Fruit fly (Drosophila melanogaster) whole organism, prepupa: ENCODE measurements around the gene CG10232.

Experiments used
- CG10631 ChIP-seq: fragments of 200-800 bp; sonication (Bioruptor generic); optimal IDR thresholded peaks from 2 replicates; lab custom pipeline; 2016; ENCODE audit warnings: missing biosample characterization, missing genetic modification characterization
- CG10669 ChIP-seq: fragments of 200-800 bp; sonication (Bioruptor generic); optimal IDR thresholded peaks from 3 replicates; lab custom pipeline; 2018; ENCODE audit warnings: missing biosample characterization, mild to moderate bottlenecking, missing genetic modification characterization, moderate library complexity
- CG11762 ChIP-seq: fragments of 200-800 bp; sonication (Bioruptor generic); optimal IDR thresholded peaks from 3 replicates; lab custom pipeline; 2016; ENCODE audit warnings: missing biosample characterization, missing genetic modification characterization; ENCODE audit not compliant: insufficient read depth
- CG11902 ChIP-seq: fragments of 200-800 bp; sonication (Bioruptor generic); optimal IDR thresholded peaks from 3 replicates; lab custom pipeline; 2016; ENCODE audit warnings: missing biosample characterization, missing genetic modification characterization
- CG15336 ChIP-seq: fragments of 200-800 bp; sonication (Bioruptor generic); IDR thresholded peaks from 2 replicates; pipeline ENCODE4 v1.3.6; 2022; ENCODE audit warnings: missing biosample characterization, missing genetic modification characterization
- CG16779 ChIP-seq: fragments of 200-800 bp; sonication (Bioruptor generic); optimal IDR thresholded peaks from 3 replicates; lab custom pipeline; 2017; ENCODE audit warnings: missing biosample characterization, mild to moderate bottlenecking, missing genetic modification characterization
- CG3032 ChIP-seq: fragments of 200-800 bp; optimal IDR thresholded peaks from 2 replicates; lab custom pipeline; 2019; ENCODE audit warnings: missing biosample characterization, mild to moderate bottlenecking, missing genetic modification characterization, moderate library complexity
- CG32006 ChIP-seq: fragments of 200-800 bp; sonication (Bioruptor generic); optimal IDR thresholded peaks from 3 replicates; lab custom pipeline; 2017; ENCODE audit warnings: missing biosample characterization, mild to moderate bottlenecking, missing genetic modification characterization
- CG3919 ChIP-seq: fragments of 200-800 bp; sonication (Bioruptor generic); optimal IDR thresholded peaks from 3 replicates; lab custom pipeline; 2016; ENCODE audit warnings: missing biosample characterization, missing genetic modification characterization
- CG4318 ChIP-seq: fragments of 200-800 bp; sonication (Bioruptor generic); optimal IDR thresholded peaks from 3 replicates; lab custom pipeline; 2017; ENCODE audit warnings: missing biosample characterization, mild to moderate bottlenecking, missing genetic modification characterization
- CG6163 ChIP-seq: fragments of 200-800 bp; sonication (Bioruptor generic); IDR thresholded peaks from 3 replicates; pipeline ENCODE4 v1.3.6; 2022; ENCODE audit warnings: missing biosample characterization, missing genetic modification characterization
- CG6276 ChIP-seq: fragments of 200-800 bp; sonication (Bioruptor generic); optimal IDR thresholded peaks from 2 replicates; lab custom pipeline; 2017; ENCODE audit warnings: missing biosample characterization, mild to moderate bottlenecking, missing genetic modification characterization
- CG6808 ChIP-seq: fragments of 200-800 bp; sonication (Bioruptor generic); optimal IDR thresholded peaks from 3 replicates; lab custom pipeline; 2017; ENCODE audit warnings: missing biosample characterization, missing genetic modification characterization, mild to moderate bottlenecking, moderate library complexity, missing genetic modification reagents
- CG6854 ChIP-seq: fragments of 200-800 bp; sonication (Bioruptor generic); optimal IDR thresholded peaks from 2 replicates; lab custom pipeline; 2017; ENCODE audit warnings: missing biosample characterization, mild to moderate bottlenecking, missing genetic modification characterization
- CG8119 ChIP-seq: fragments of 200-800 bp; sonication (Bioruptor generic); IDR thresholded peaks from 3 replicates; pipeline ENCODE4 v1.3.6; 2022; ENCODE audit warnings: missing biosample characterization, missing genetic modification characterization
- CG8632 ChIP-seq: fragments of 200-800 bp; sonication (Bioruptor generic); optimal IDR thresholded peaks from 3 replicates; lab custom pipeline; 2016; ENCODE audit warnings: missing biosample characterization, missing genetic modification characterization
- CG9139 ChIP-seq: fragments of 200-800 bp; sonication (Bioruptor generic); optimal IDR thresholded peaks from 3 replicates; lab custom pipeline; 2017; ENCODE audit warnings: missing biosample characterization, mild to moderate bottlenecking, missing genetic modification characterization
- Eip78C ChIP-seq: fragments of 200-800 bp; sonication (Bioruptor generic); peaks from one replicate; lab custom pipeline; 2016; ENCODE audit warnings: missing biosample characterization, missing genetic modification characterization
- Eip93F ChIP-seq: fragments of 200-800 bp; sonication (Bioruptor generic); optimal IDR thresholded peaks from 2 replicates; lab custom pipeline; 2016; ENCODE audit warnings: missing biosample characterization, mild to moderate bottlenecking, missing genetic modification characterization
- Ets21C ChIP-seq: fragments of 200-800 bp; sonication (Bioruptor generic); optimal IDR thresholded peaks from 3 replicates; lab custom pipeline; 2016; ENCODE audit warnings: missing biosample characterization, missing genetic modification characterization
- Gug ChIP-seq: fragments of 200-800 bp; sonication (Bioruptor generic); IDR thresholded peaks from 2 replicates; pipeline ENCODE4 v1.3.6; 2022; ENCODE audit warnings: missing biosample characterization, missing genetic modification characterization
- Hr38 ChIP-seq: sonication (Bioruptor generic); optimal IDR thresholded peaks from 2 replicates; lab custom pipeline; 2016; ENCODE audit warnings: missing biosample characterization, missing genetic modification characterization
- Hr4 ChIP-seq: fragments of 200-800 bp; sonication (Bioruptor generic); optimal IDR thresholded peaks from 3 replicates; lab custom pipeline; 2016; ENCODE audit warnings: missing biosample characterization, missing genetic modification characterization
- Lpt ChIP-seq: fragments of 200-800 bp; sonication (Bioruptor generic); optimal IDR thresholded peaks from 3 replicates; lab custom pipeline; 2016; ENCODE audit warnings: missing biosample characterization, missing genetic modification characterization
- Met ChIP-seq: fragments of 200-800 bp; sonication (Bioruptor generic); optimal IDR thresholded peaks from 3 replicates; lab custom pipeline; 2016; ENCODE audit warnings: missing biosample characterization, missing genetic modification characterization
- OdsH ChIP-seq: fragments of 200-800 bp; sonication (Bioruptor generic); optimal IDR thresholded peaks from 3 replicates; lab custom pipeline; 2016; ENCODE audit warnings: missing biosample characterization, missing genetic modification characterization
- Smox ChIP-seq: fragments of 200-800 bp; sonication (Bioruptor generic); optimal IDR thresholded peaks from 3 replicates; lab custom pipeline; 2016; ENCODE audit warnings: missing biosample characterization, missing genetic modification characterization
- Sox15 ChIP-seq: fragments of 200-800 bp; sonication (Bioruptor generic); optimal IDR thresholded peaks from 3 replicates; lab custom pipeline; 2016; ENCODE audit warnings: missing biosample characterization, missing genetic modification characterization
- achi ChIP-seq: fragments of 200-800 bp; sonication (Bioruptor generic); optimal IDR thresholded peaks from 3 replicates; lab custom pipeline; 2016; ENCODE audit warnings: missing biosample characterization, missing genetic modification characterization
- cyc ChIP-seq: fragments of 200-800 bp; sonication (Bioruptor generic); optimal IDR thresholded peaks from 3 replicates; lab custom pipeline; 2016; ENCODE audit warnings: missing biosample characterization, missing genetic modification characterization
- dac ChIP-seq: fragments of 200-800 bp; sonication (Bioruptor generic); optimal IDR thresholded peaks from 2 replicates; lab custom pipeline; 2017; ENCODE audit warnings: missing biosample characterization, mild to moderate bottlenecking, missing genetic modification characterization
- dsx ChIP-seq: fragments of 200-800 bp; optimal IDR thresholded peaks from 3 replicates; lab custom pipeline; 2019; ENCODE audit warnings: missing biosample characterization, mild to moderate bottlenecking, missing genetic modification characterization, moderate library complexity; ENCODE audit not compliant: poor library complexity, severe bottlenecking
- eg ChIP-seq: fragments of 200-800 bp; sonication (Bioruptor generic); IDR thresholded peaks from 3 replicates; pipeline ENCODE4 v1.3.6; 2022; ENCODE audit warnings: missing biosample characterization, missing genetic modification characterization
- fd59A ChIP-seq: fragments of 200-800 bp; sonication (Bioruptor generic); optimal IDR thresholded peaks from 2 replicates; lab custom pipeline; 2017; ENCODE audit warnings: missing biosample characterization, mild to moderate bottlenecking, missing genetic modification characterization, missing genetic modification reagents
- fkh ChIP-seq: fragments of 200-800 bp; sonication (Bioruptor generic); optimal IDR thresholded peaks from 3 replicates; lab custom pipeline; 2017; ENCODE audit warnings: missing biosample characterization, mild to moderate bottlenecking, missing genetic modification characterization, moderate library complexity
- lz ChIP-seq: fragments of 200-800 bp; sonication (Bioruptor generic); optimal IDR thresholded peaks from 3 replicates; lab custom pipeline; 2016; ENCODE audit warnings: missing biosample characterization, missing genetic modification characterization
- pdm3 ChIP-seq: fragments of 200-800 bp; sonication (Bioruptor generic); optimal IDR thresholded peaks from 3 replicates; lab custom pipeline; 2016; ENCODE audit warnings: missing biosample characterization, missing genetic modification characterization
- salr ChIP-seq, 2 experiments: fragments of 200-800 bp; sonication (Bioruptor generic); optimal IDR thresholded peaks; 3 replicates each; lab custom pipeline; 2016 to 2018; ENCODE audit warnings: missing biosample characterization in 2 of 2, missing genetic modification characterization in 2 of 2, mild to moderate bottlenecking in 1 of 2
- spab ChIP-seq: fragments of 200-800 bp; sonication (Bioruptor generic); optimal IDR thresholded peaks from 2 replicates; lab custom pipeline; 2017; ENCODE audit warnings: missing biosample characterization, mild to moderate bottlenecking, missing genetic modification characterization, missing genetic modification reagents
- ss ChIP-seq, 2 experiments: fragments of 200-800 bp; sonication (Bioruptor generic); optimal IDR thresholded peaks; 2 replicates in 1 of 2; 3 replicates in 1 of 2; lab custom pipeline; 2017 to 2018; ENCODE audit warnings: mild to moderate bottlenecking in 2 of 2, missing biosample characterization in 2 of 2, missing genetic modification characterization in 2 of 2, moderate library complexity in 1 of 2
- svp ChIP-seq: fragments of 200-800 bp; sonication (Bioruptor generic); peaks from one replicate; lab custom pipeline; 2016; ENCODE audit warnings: missing biosample characterization, missing genetic modification characterization
- vri ChIP-seq: fragments of 200-800 bp; sonication (Bioruptor generic); optimal IDR thresholded peaks from 3 replicates; lab custom pipeline; 2016; ENCODE audit warnings: missing biosample characterization, mild to moderate bottlenecking, missing genetic modification characterization

The CG10232 gene

dm6 chr3R:23726740-23727139 lies 5.3 kb upstream of the CG10232 start (continued):
- TF ChIP-seq CG3919 (GFP tag; lab: Kevin White, UChicago) (peak; percentile 65), CG10631 (GFP tag; lab: Kevin White, UChicago) (peak; percentile 60), CG3032 (peak; percentile 54), CG9139 (no peak), CG8119 (GFP tag; lab: Robert Waterston, UW) (peak; percentile 82), ss (GFP tag; optimal IDR thresholded peaks at IDR 0.05; lab: Kevin White, UChicago) (peak in 1 of 2 experiments; percentile 49), Hr4 (peak; percentile 80), CG16779 (tag; lab: Kevin White, UChicago) (peak; percentile 4), Sox15 (peak; percentile 43), CG6276 (GFP tag; lab: Kevin White, UChicago) (peak; percentile 75), CG10669 (GFP tag; lab: Kevin White, UChicago) (peak; percentile 55), Hr38 (no peak), CG15336 (GFP tag; lab: Robert Waterston, UW) (peak; percentile 85), lz (GFP tag; lab: Kevin White, UChicago) (peak; percentile 59), cyc (GFP tag; lab: Kevin White, UChicago) (peak; percentile 52)

DNA sequence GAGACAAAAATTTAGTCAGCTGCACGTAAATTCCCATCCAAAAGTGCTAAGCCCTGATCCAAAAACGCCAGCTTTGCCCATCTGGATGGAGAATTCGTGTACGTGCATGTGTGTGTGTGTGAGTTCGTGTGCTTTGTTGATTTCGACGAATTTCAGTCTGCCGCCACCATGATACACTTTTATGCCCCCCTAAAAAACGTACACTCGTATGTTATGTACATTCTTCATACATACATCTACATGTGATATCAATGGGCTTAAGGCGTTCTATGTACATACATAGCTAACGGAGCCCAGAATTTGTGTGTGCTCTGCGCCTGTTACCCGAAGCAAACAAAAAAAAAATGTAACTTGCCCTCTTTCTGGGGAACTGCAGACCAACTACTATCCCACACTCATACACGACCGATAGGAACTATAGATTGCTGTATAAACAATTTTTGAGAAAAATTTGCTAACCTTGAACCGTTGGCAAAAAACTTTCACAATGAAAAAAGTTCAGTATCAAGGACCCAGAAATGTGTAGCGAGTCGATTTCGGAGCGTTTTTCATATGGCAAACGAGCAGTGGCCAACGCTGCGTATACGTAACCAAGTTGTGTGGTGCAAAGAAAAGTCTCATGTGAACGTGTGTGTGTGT lies 4.4 kb upstream of the CG10232 start:
- TF ChIP-seq vri (peak; percentile 44), fkh (GFP tag; lab: Kevin White, UChicago) (peak; percentile 92), spab (GFP tag; lab: Kevin White, UChicago) (no peak), CG6808 (GFP tag; lab: Kevin White, UChicago) (no peak), Eip78C (GFP tag; lab: Kevin White, UChicago) (peak; percentile 42), svp (GFP tag; lab: Kevin White, UChicago) (peak; percentile 74)

- TF ChIP-seq achi (no peak), CG6276 (GFP tag; lab: Kevin White, UChicago) (no peak), Hr38 (no peak), vri (peak; percentile 72), svp (GFP tag; lab: Kevin White, UChicago) (peak; percentile 83), Smox (GFP tag; lab: Kevin White, UChicago) (no peak), CG9139 (no peak), Ets21C (GFP tag; lab: Kevin White, UChicago) (no peak), CG8119 (GFP tag; lab: Robert Waterston, UW) (no peak), fd59A (no peak), Eip78C (GFP tag; lab: Kevin White, UChicago) (peak; percentile 1), Gug (no peak), Lpt (GFP tag; lab: Kevin White, UChicago) (no peak), CG11762 (GFP tag; lab: Kevin White, UChicago) (no peak), fkh (GFP tag; lab: Kevin White, UChicago) (peak; percentile 34), Eip93F (peak; percentile 75)
These were observed 3.5 kb upstream of the CG10232 start for dm6 chr3R:23724843-23725506.

- TF ChIP-seq dac (peak; percentile 6), Smox (GFP tag; lab: Kevin White, UChicago) (no peak), CG16779 (tag; lab: Kevin White, UChicago) (peak; percentile 23), Met (no peak), CG6163 (GFP tag; lab: Robert Waterston, UW) (peak; percentile 65), Lpt (GFP tag; lab: Kevin White, UChicago) (no peak), CG8632 (GFP tag; lab: Kevin White, UChicago) (peak; percentile 5), ss (GFP tag; optimal IDR thresholded peaks at IDR 0.05; lab: Kevin White, UChicago) (peak; percentile 55 to 61), CG3032 (no peak), OdsH (GFP tag; lab: Kevin White, UChicago) (peak; percentile 51), dsx (peak; percentile 80), CG4318 (GFP tag; lab: Kevin White, UChicago) (no peak), CG6854 (GFP tag; lab: Kevin White, UChicago) (peak; percentile 6), Sox15 (no peak), eg (GFP tag; lab: Robert Waterston, UW) (peak; percentile 69), CG3919 (GFP tag; lab: Kevin White, UChicago) (peak; percentile 61), CG11902 (GFP tag; lab: Kevin White, UChicago) (no peak), Hr38 (no peak), CG32006 (GFP tag; lab: Kevin White, UChicago) (peak; percentile 47), pdm3 (GFP tag; lab: Kevin White, UChicago) (peak; percentile 26), salr (GFP tag; optimal IDR thresholded peaks at IDR 0.05; lab: Kevin White, UChicago) (peak in 1 of 2 experiments; percentile 39), CG6276 (GFP tag; lab: Kevin White, UChicago) (peak; percentile 33)
These were observed 2.1 kb upstream of the CG10232 start for dm6 chr3R:23723381-23724034.
